Worm (Caenorhabditis elegans) whole organism, young adult: ENCODE results near the gene T12A2.21.

Experiments
- ccch-3 ChIP-seq: fragments of 200-800 bp; sonication (Bioruptor generic); optimal IDR thresholded peaks from 2 replicates; lab custom pipeline; 2018; ENCODE audit warnings: mild to moderate bottlenecking, missing genetic modification characterization, missing compliant biosample characterization
- ekl-4 ChIP-seq: fragments of 200-800 bp; sonication (Bioruptor generic); IDR thresholded peaks from 2 replicates; pipeline ENCODE4 v1.3.6; 2022; ENCODE audit warnings: missing genetic modification reagents, missing genetic modification characterization, missing compliant biosample characterization
- nhr-80 ChIP-seq: sonication (generic microtip); optimal IDR thresholded peaks from 2 replicates; lab custom pipeline; 2016; ENCODE audit warnings: missing genetic modification characterization, missing compliant biosample characterization
- sea-2 ChIP-seq: fragments of 200-800 bp; sonication (Bioruptor generic); IDR thresholded peaks from 2 replicates; pipeline ENCODE4 v1.3.6; 2022; ENCODE audit warnings: missing genetic modification characterization, missing compliant biosample characterization
- unc-62 ChIP-seq: fragments of 150-350 bp; optimal IDR thresholded peaks from 2 replicates; lab custom pipeline; 2014; ENCODE audit warnings: missing biosample characterization, missing genetic modification reagents, missing genetic modification characterization

DNA sequence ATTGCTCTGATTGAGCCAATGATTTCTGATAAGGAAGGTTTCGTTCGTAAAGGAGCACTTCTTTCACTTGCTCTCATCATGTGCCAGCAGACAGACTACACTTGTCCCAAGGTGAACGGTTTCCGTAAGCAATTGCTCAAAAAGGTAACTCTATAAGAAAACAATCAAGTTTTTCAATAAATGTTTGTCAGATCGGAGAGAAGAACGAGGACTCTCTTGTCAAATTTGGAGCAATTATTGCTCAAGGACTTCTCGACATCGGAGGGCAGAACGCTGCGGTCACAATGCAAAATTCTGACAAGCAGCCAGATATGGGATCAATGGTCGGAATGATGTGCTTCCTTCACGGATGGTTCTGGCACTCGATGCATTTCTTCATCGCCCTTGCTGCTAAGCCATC, 35.2 kb downstream of the T12A2.21 start:
- TF ChIP-seq ccch-3 (GFP tag; lab: Kevin White, UChicago) (no peak), ekl-4 (GFP tag; lab: Robert Waterston, UW) (no peak), sea-2 (GFP tag; lab: Robert Waterston, UW) (no peak), nhr-80 (no peak), unc-62 (GFP tag; lab: Kevin White, UChicago) (no peak)
